Fruit fly (Drosophila melanogaster): ENCODE measurements around the gene Tim17a1.

- no peak for TF ChIP-seq salr (GFP tag; optimal IDR thresholded peaks at IDR 0.05)
- no peak for TF ChIP-seq CG10669 (GFP tag; optimal IDR thresholded peaks at IDR 0.05)
- no peak for TF ChIP-seq CG8632 (GFP tag; optimal IDR thresholded peaks at IDR 0.05)
- TF ChIP-seq spab (GFP tag; optimal IDR thresholded peaks at IDR 0.05): no peak
- TF ChIP-seq CG34406 (GFP tag; optimal IDR thresholded peaks at IDR 0.05): no peak
- no peak for TF ChIP-seq CG16779 (tag; optimal IDR thresholded peaks at IDR 0.05)
- no peak for TF ChIP-seq CG8319 (GFP tag; optimal IDR thresholded peaks at IDR 0.05)
- TF ChIP-seq fkh (GFP tag; optimal IDR thresholded peaks at IDR 0.05): no peak
- TF ChIP-seq dac (GFP tag; optimal IDR thresholded peaks at IDR 0.05): no peak
- TF ChIP-seq dsx (GFP tag; optimal IDR thresholded peaks at IDR 0.05; ENCODE audit: poor library complexity, severe bottlenecking): no peak
- no peak for TF ChIP-seq CG7368 (GFP tag; optimal IDR thresholded peaks at IDR 0.05)
- no peak for TF ChIP-seq Hr39 (GFP tag; optimal IDR thresholded peaks at IDR 0.05)
- TF ChIP-seq Ets21C (GFP tag; optimal IDR thresholded peaks at IDR 0.05): no peak
Measured at dm6 chr3R:12385949-12386348, 21.5 kb upstream of the Tim17a1 start, which contains the start of gene Sol1.

All from whole organism, prepupa.